Worm (Caenorhabditis elegans) whole organism, late embryonic: ENCODE results near the gene Y64H9A.2.

ENCODE experiments used
- K09A11.1 ChIP-seq: sonication (generic microtip); optimal IDR thresholded peaks from 2 replicates; lab custom pipeline; 2017; ENCODE audit warnings: antibody characterized with exemption, mild to moderate bottlenecking, missing genetic modification characterization, missing compliant biosample characterization; ENCODE audit not compliant: insufficient read depth
- ama-1 ChIP-seq: fragments of 150-350 bp; optimal IDR thresholded peaks from 2 replicates; lab custom pipeline; 2014
- ceh-2 ChIP-seq: sonication (generic microtip); optimal IDR thresholded peaks from 2 replicates; lab custom pipeline; 2016; ENCODE audit warnings: missing genotype, missing genetic modification characterization, missing compliant biosample characterization
- ceh-45 ChIP-seq: fragments of 200-800 bp; sonication (Bioruptor generic); IDR thresholded peaks from 2 replicates; pipeline ENCODE4 v1.3.6; 2022; ENCODE audit warnings: missing genetic modification reagents, missing genetic modification characterization, missing compliant biosample characterization
- elt-4 ChIP-seq: sonication (generic microtip); optimal IDR thresholded peaks from 2 replicates; lab custom pipeline; 2016; ENCODE audit warnings: missing genetic modification characterization, missing compliant biosample characterization
- ets-4 ChIP-seq: sonication (generic microtip); optimal IDR thresholded peaks from 2 replicates; lab custom pipeline; 2016; ENCODE audit warnings: missing genetic modification characterization, missing compliant biosample characterization
- nfya-1 ChIP-seq: sonication (generic microtip); optimal IDR thresholded peaks from 2 replicates; lab custom pipeline; 2017; ENCODE audit warnings: missing genetic modification characterization, mild to moderate bottlenecking, missing compliant biosample characterization, antibody characterized with exemption, moderate library complexity
- nhr-11 ChIP-seq: fragments of 150-350 bp; optimal IDR thresholded peaks from 2 replicates; lab custom pipeline; 2014; ENCODE audit warnings: missing biosample characterization, missing genetic modification characterization
- pag-3 ChIP-seq: sonication (generic microtip); optimal IDR thresholded peaks from 2 replicates; lab custom pipeline; 2016; ENCODE audit warnings: missing compliant biosample characterization, missing genetic modification characterization, borderline replicate concordance
- zip-5 ChIP-seq: sonication (generic microtip); optimal IDR thresholded peaks from 2 replicates; lab custom pipeline; 2016; ENCODE audit warnings: missing genetic modification characterization, missing compliant biosample characterization

DNA sequence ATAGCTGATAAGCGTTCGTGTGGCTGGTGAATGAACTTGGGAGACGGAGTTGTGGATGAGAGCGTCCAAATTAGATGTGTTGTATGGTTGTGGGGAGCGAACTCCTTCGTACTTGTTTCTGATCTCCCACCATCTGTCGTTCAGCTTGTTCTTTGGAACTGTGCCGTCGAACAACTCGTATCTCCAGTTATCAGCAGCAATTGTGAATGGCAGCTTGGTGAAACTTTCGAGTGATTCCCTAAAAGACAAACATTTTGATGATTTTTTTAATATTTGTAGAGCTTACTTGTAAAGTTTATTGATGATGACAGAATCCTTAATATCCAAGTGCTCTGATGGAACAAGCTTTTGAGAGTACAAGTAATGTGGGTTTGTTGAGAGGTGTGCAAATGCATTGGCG lies 50.2 kb downstream of the Y64H9A.2 start:
- TF ChIP-seq ceh-2 (tag; lab: Kevin White, UChicago): no peak
- TF ChIP-seq K09A11.1 (tag; lab: Kevin White, UChicago): no peak
- TF ChIP-seq pag-3: no peak
- no peak for TF ChIP-seq nfya-1 (tag; lab: Kevin White, UChicago)
- no peak for TF ChIP-seq ceh-45 (GFP tag; lab: Robert Waterston, UW)
- TF ChIP-seq ets-4 (tag; lab: Kevin White, UChicago): no peak
- TF ChIP-seq ama-1 (lab: Kevin White, UChicago): no peak
- no peak for TF ChIP-seq zip-5 (tag; lab: Kevin White, UChicago)
- no peak for TF ChIP-seq elt-4 (tag; lab: Kevin White, UChicago)
- no peak for TF ChIP-seq nhr-11 (tag; lab: Kevin White, UChicago)
